Fruit fly (Drosophila melanogaster) whole organism, wandering third instar larva: Measurements from ENCODE around the gene Vha100-1.

Experiments used
- Abd-B ChIP-seq: fragments of >200 bp; optimal IDR thresholded peaks from 2 replicates; lab custom pipeline; 2017; ENCODE audit warnings: missing biosample characterization, missing genetic modification characterization
- CG9705 ChIP-seq: fragments of 200-800 bp; sonication (Bioruptor generic); optimal IDR thresholded peaks from 2 replicates; lab custom pipeline; 2018; ENCODE audit warnings: missing biosample characterization, mild to moderate bottlenecking, missing genetic modification characterization
- Dfd ChIP-seq: fragments of >200 bp; optimal IDR thresholded peaks from 2 replicates; lab custom pipeline; 2017; ENCODE audit warnings: missing biosample characterization, missing genetic modification characterization
- GATAd ChIP-seq: sonication (Bioruptor generic); optimal IDR thresholded peaks from 2 replicates; lab custom pipeline; 2016; ENCODE audit warnings: missing biosample characterization, missing genetic modification characterization
- HLH106 ChIP-seq: fragments of 200-800 bp; optimal IDR thresholded peaks from 3 replicates; lab custom pipeline; 2019; ENCODE audit warnings: missing biosample characterization, mild to moderate bottlenecking, missing genetic modification characterization, moderate library complexity
- Hnf4 ChIP-seq: fragments of 200-800 bp; sonication (Bioruptor generic); optimal IDR thresholded peaks from 2 replicates; lab custom pipeline; 2016; ENCODE audit warnings: missing biosample characterization, mild to moderate bottlenecking, missing genetic modification characterization
- Hr83 ChIP-seq: fragments of 200-300 bp; sonication (Bioruptor generic); optimal IDR thresholded peaks from 2 replicates; lab custom pipeline; 2016; ENCODE audit warnings: missing biosample characterization, mild to moderate bottlenecking, missing genetic modification characterization, moderate library complexity; ENCODE audit not compliant: poor library complexity, severe bottlenecking
- Mio ChIP-seq: sonication (Bioruptor generic); optimal IDR thresholded peaks from 2 replicates; lab custom pipeline; 2016; ENCODE audit warnings: missing biosample characterization, missing genetic modification characterization
- Myc ChIP-seq: fragments of >200 bp; optimal IDR thresholded peaks from 2 replicates; lab custom pipeline; 2017
- N ChIP-seq: fragments of >200 bp; optimal IDR thresholded peaks from 2 replicates; lab custom pipeline; 2018; ENCODE audit warnings: missing biosample characterization, missing external identifiers, missing genetic modification characterization
- Rel ChIP-seq, 2 experiments: fragments of 200-800 bp; sonication (Bioruptor generic) in 1 of 2; optimal IDR thresholded peaks; 2 replicates in 1 of 2; 3 replicates in 1 of 2; lab custom pipeline; 2016 to 2019; ENCODE audit warnings: mild to moderate bottlenecking in 2 of 2, missing biosample characterization in 2 of 2, missing genetic modification characterization in 2 of 2, moderate library complexity in 1 of 2
- Sp1 ChIP-seq: fragments of 200-800 bp; sonication (Bioruptor generic); optimal IDR thresholded peaks from 3 replicates; lab custom pipeline; 2019; ENCODE audit warnings: missing biosample characterization, mild to moderate bottlenecking, missing genetic modification characterization, moderate library complexity
- Vsx2 ChIP-seq: fragments of 200-300, 225-300 bp; sonication (Bioruptor generic); optimal IDR thresholded peaks from 2 replicates; lab custom pipeline; 2018; ENCODE audit warnings: missing biosample characterization, missing genetic modification characterization; ENCODE audit not compliant: partially characterized antibody
- brk ChIP-seq: fragments of 200-800 bp; sonication (Bioruptor generic); optimal IDR thresholded peaks from 2 replicates; lab custom pipeline; 2016; ENCODE audit warnings: missing biosample characterization, mild to moderate bottlenecking, missing genetic modification characterization
- dl ChIP-seq, 2 experiments: fragments of 175-275, 200-275 bp in 1 of 2; fragments of 200-275 bp in 1 of 2; sonication (Bioruptor generic); optimal IDR thresholded peaks; lab custom pipeline; 2018; ENCODE audit warnings: mild to moderate bottlenecking in 2 of 2, missing biosample characterization in 2 of 2, missing genetic modification characterization in 2 of 2, moderate library complexity in 2 of 2; ENCODE audit not compliant: partially characterized antibody in 2 of 2, insufficient read depth in 1 of 2
- dmrt93B ChIP-seq: fragments of 200-800 bp; sonication (Bioruptor generic); optimal IDR thresholded peaks from 2 replicates; lab custom pipeline; 2018; ENCODE audit warnings: missing biosample characterization, mild to moderate bottlenecking, missing genetic modification characterization
- ey ChIP-seq: fragments of 200-800 bp; sonication (Bioruptor generic); optimal IDR thresholded peaks from 2 replicates; lab custom pipeline; 2016; ENCODE audit warnings: missing biosample characterization, missing genetic modification characterization
- foxo ChIP-seq, 2 experiments: fragments of 200-800 bp; sonication (Bioruptor generic); optimal IDR thresholded peaks; 2 replicates in 1 of 2; 3 replicates in 1 of 2; lab custom pipeline; 2016 to 2017; ENCODE audit warnings: missing biosample characterization in 2 of 2, missing genetic modification characterization in 2 of 2
- fru ChIP-seq: fragments of 200-800 bp; sonication (Bioruptor generic); optimal IDR thresholded peaks from 3 replicates; lab custom pipeline; 2016; ENCODE audit warnings: missing biosample characterization, mild to moderate bottlenecking, missing genetic modification characterization
- h ChIP-seq: fragments of 200-800 bp; sonication (Bioruptor generic); optimal IDR thresholded peaks from 3 replicates; lab custom pipeline; 2016; ENCODE audit warnings: missing biosample characterization, mild to moderate bottlenecking, missing genetic modification characterization
- pan ChIP-seq: fragments of >200 bp; optimal IDR thresholded peaks from 2 replicates; lab custom pipeline; 2017
- rgr ChIP-seq: fragments of 200-800 bp; sonication (Bioruptor generic); optimal IDR thresholded peaks from 3 replicates; lab custom pipeline; 2016; ENCODE audit warnings: missing biosample characterization, mild to moderate bottlenecking, missing genetic modification characterization
- sage ChIP-seq: fragments of 200-800 bp; sonication (Bioruptor generic); optimal IDR thresholded peaks from 2 replicates; lab custom pipeline; 2016; ENCODE audit warnings: missing biosample characterization, mild to moderate bottlenecking, missing genetic modification characterization
- tai ChIP-seq: sonication (Bioruptor generic); optimal IDR thresholded peaks from 2 replicates; lab custom pipeline; 2016; ENCODE audit warnings: missing biosample characterization, missing genetic modification characterization
- usp ChIP-seq: fragments of >200 bp; optimal IDR thresholded peaks from 2 replicates; lab custom pipeline; 2017; ENCODE audit warnings: missing biosample characterization, missing genetic modification characterization
- woc ChIP-seq: sonication (Bioruptor generic); optimal IDR thresholded peaks from 2 replicates; lab custom pipeline; 2016; ENCODE audit warnings: missing biosample characterization, mild to moderate bottlenecking, missing genetic modification characterization

Vha100-1 gene

dm6 chr3R:29130902-29131621, at the start of gene Vha100-1, which contains the start of gene dgt6:
Vha100-1 (plus strand) TSS chr3R:29131193.
dgt6 (minus strand) TSS chr3R:29130972.
- peak; percentile 29 for TF ChIP-seq Sp1 (GFP tag; lab: Kevin White, UChicago)
- TF ChIP-seq N (GFP tag; lab: Kevin White, UChicago), result no peak
- no peak for TF ChIP-seq Abd-B (GFP tag; lab: Kevin White, UChicago)
- no peak for TF ChIP-seq GATAd (GFP tag; lab: Kevin White, UChicago)
- peak; percentile 28 for TF ChIP-seq CG9705 (GFP tag; lab: Kevin White, UChicago)
- TF ChIP-seq Rel (GFP tag; optimal IDR thresholded peaks at IDR 0.05; lab: Kevin White, UChicago), result no peak
- TF ChIP-seq Rel (tag; optimal IDR thresholded peaks at IDR 0.05; lab: Kevin White, UChicago), result peak; percentile 45
- no peak for TF ChIP-seq foxo (GFP tag; optimal IDR thresholded peaks at IDR 0.05; lab: Kevin White, UChicago)
- peak; percentile 34 for TF ChIP-seq HLH106 (tag; lab: Kevin White, UChicago)
- TF ChIP-seq usp (GFP tag; lab: Kevin White, UChicago), result no peak
- TF ChIP-seq ey (GFP tag; lab: Kevin White, UChicago), result no peak
- TF ChIP-seq Mio (GFP tag; lab: Kevin White, UChicago), result no peak
- TF ChIP-seq pan (lab: Kevin White, UChicago), result no peak
- TF ChIP-seq brk (GFP tag; lab: Kevin White, UChicago), result no peak
- TF ChIP-seq Hr83, result no peak

- TF ChIP-seq Rel (GFP tag; optimal IDR thresholded peaks at IDR 0.05; lab: Kevin White, UChicago) (no peak), Rel (tag; optimal IDR thresholded peaks at IDR 0.05; lab: Kevin White, UChicago) (peak; percentile 49), CG9705 (GFP tag; lab: Kevin White, UChicago) (no peak), Hnf4 (GFP tag; lab: Kevin White, UChicago) (no peak), Hr83 (no peak)
- TF ChIP-seq, all 38 proteins: peak for 1
Observed at dm6 chr3R:29082034-29082433, 49.0 kb upstream of the Vha100-1 start.

dm6 chr3R:29082511-29083296, 48.3 kb upstream of the Vha100-1 start:
- TF ChIP-seq Dfd (GFP tag; lab: Kevin White, UChicago), result peak; percentile 9
- TF ChIP-seq Sp1 (GFP tag; lab: Kevin White, UChicago), result no peak
- TF ChIP-seq Mio (GFP tag; lab: Kevin White, UChicago), result no peak
- peak; percentile 16 for TF ChIP-seq Vsx2 (GFP tag; lab: Kevin White, UChicago)
- TF ChIP-seq Myc (lab: Kevin White, UChicago), result peak; percentile 39
- TF ChIP-seq fru (GFP tag; lab: Kevin White, UChicago), result no peak
- TF ChIP-seq Rel (GFP tag; optimal IDR thresholded peaks at IDR 0.05; lab: Kevin White, UChicago), result no peak
- TF ChIP-seq Rel (tag; optimal IDR thresholded peaks at IDR 0.05; lab: Kevin White, UChicago), result peak; percentile 53
- no peak for TF ChIP-seq dl (GFP tag; optimal IDR thresholded peaks at IDR 0.05; lab: Kevin White, UChicago; ENCODE audit: insufficient read depth in 1 of 2, partially characterized antibody in 2 of 2)
- no peak for TF ChIP-seq dmrt93B

dm6 chr3R:29083459-29084457, 47.2 kb upstream of the Vha100-1 start:
- TF ChIP-seq tai (GFP tag; lab: Kevin White, UChicago) (no peak), dmrt93B (no peak), Vsx2 (GFP tag; lab: Kevin White, UChicago) (no peak), h (GFP tag; lab: Kevin White, UChicago) (no peak), pan (lab: Kevin White, UChicago) (no peak), sage (GFP tag; lab: Kevin White, UChicago) (no peak), Sp1 (GFP tag; lab: Kevin White, UChicago) (no peak), foxo (GFP tag; optimal IDR thresholded peaks at IDR 0.05; lab: Kevin White, UChicago) (peak in 1 of 2 experiments; percentile 45), woc (GFP tag; lab: Kevin White, UChicago) (no peak), fru (GFP tag; lab: Kevin White, UChicago) (peak; percentile 12), CG9705 (GFP tag; lab: Kevin White, UChicago) (no peak), rgr (GFP tag; lab: Kevin White, UChicago) (peak; percentile 17)
